Fruit fly (Drosophila melanogaster): ENCODE data around the gene CG4496.
A peak's percentile ranks its signal among the peaks of the same experiment; 100 is the strongest.

The CG4496 gene

dm6 chr2L:7148919-7149318 is 40.9 kb downstream of the CG4496 start (continued):
- TF ChIP-seq Oli (tag; optimal IDR thresholded peaks at IDR 0.05) (peak; percentile 52), dpn (GFP tag; optimal IDR thresholded peaks at IDR 0.05) (peak; percentile 20 to 52), Ada2b (GFP tag; IDR thresholded peaks at IDR 0.05) (peak; percentile 45; the same call in 1 of the 2 replicates), Rx (GFP tag; IDR thresholded peaks at IDR 0.05) (0 out of 2 replicates have a peak, but pooled peaks have one; percentile 12), CG14710 (tag; optimal IDR thresholded peaks at IDR 0.05) (peak; percentile 12), CG9609 (GFP tag; optimal IDR thresholded peaks at IDR 0.05) (peak; percentile 22), CG3407 (GFP tag; optimal IDR thresholded peaks at IDR 0.05) (no peak), CG32772 (GFP tag; IDR thresholded peaks at IDR 0.05) (peak; percentile 67), ssp (GFP tag; IDR thresholded peaks at IDR 0.05) (0 out of 2 replicates have a peak, but pooled peaks have one; percentile 13), nmo (GFP tag; optimal IDR thresholded peaks at IDR 0.05) (peak; percentile 45), chif (GFP tag; optimal IDR thresholded peaks at IDR 0.05) (peak; percentile 31 to 36), CG2678 (tag; optimal IDR thresholded peaks at IDR 0.05) (peak; percentile 26), slou (GFP tag; optimal IDR thresholded peaks at IDR 0.05) (no peak), grau (tag; optimal IDR thresholded peaks at IDR 0.05) (peak; percentile 83), CG17328 (GFP tag; IDR thresholded peaks at IDR 0.05) (peak; percentile 72)

dm6 chr2L:7148086-7148485 is 41.7 kb downstream of the CG4496 start:
- TF ChIP-seq tgo (GFP tag; IDR thresholded peaks at IDR 0.05) (peak; percentile 82), stwl (tag; optimal IDR thresholded peaks at IDR 0.05) (peak; percentile 20), tin (GFP tag; optimal IDR thresholded peaks at IDR 0.05) (peak; percentile 60), vvl (GFP tag; IDR thresholded peaks at IDR 0.05) (peak; percentile 60), CG16815 (GFP tag; optimal IDR thresholded peaks at IDR 0.05) (peak; percentile 31), eyg (GFP tag; optimal IDR thresholded peaks at IDR 0.05) (no peak), HLH54F (GFP tag; optimal IDR thresholded peaks at IDR 0.05) (peak; percentile 48), Doc2 (GFP tag; IDR thresholded peaks at IDR 0.05) (no peak), CG14965 (GFP tag; optimal IDR thresholded peaks at IDR 0.05; ENCODE audit: borderline replicate concordance) (peak; percentile 14), dan (GFP tag; IDR thresholded peaks at IDR 0.05) (no peak), Blimp-1 (GFP tag; optimal IDR thresholded peaks at IDR 0.05) (peak; percentile 78), sens (GFP tag) (peak; percentile 98), MTF-1 (GFP tag; optimal IDR thresholded peaks at IDR 0.05; ENCODE audit: borderline replicate concordance) (no peak), hkb (optimal IDR thresholded peaks at IDR 0.05) (no peak), hkb (GFP tag; IDR thresholded peaks at IDR 0.05) (peak; percentile 82), CG3847 (GFP tag; IDR thresholded peaks at IDR 0.05) (no peak), CG17359 (tag; optimal IDR thresholded peaks at IDR 0.05) (peak; percentile 77), bigmax (GFP tag; optimal IDR thresholded peaks at IDR 0.05) (no peak), CG10654 (GFP tag; optimal IDR thresholded peaks at IDR 0.05) (peak; percentile 68), CG33213 (GFP tag; optimal IDR thresholded peaks at IDR 0.05) (peak; percentile 8), CG15073 (GFP tag; optimal IDR thresholded peaks at IDR 0.05) (no peak), CG10267 (tag; optimal IDR thresholded peaks at IDR 0.05) (peak; percentile 66), CG11695 (GFP tag; IDR thresholded peaks at IDR 0.05) (peak; percentile 77), B-H2 (GFP tag; optimal IDR thresholded peaks at IDR 0.05) (no peak), exex (tag; optimal IDR thresholded peaks at IDR 0.05) (no peak), kay (GFP tag; optimal IDR thresholded peaks at IDR 0.05) (peak; percentile 18), pb (GFP tag; optimal IDR thresholded peaks at IDR 0.05) (peak; percentile 48), Tbp (GFP tag; optimal IDR thresholded peaks at IDR 0.05) (no peak), lmd (GFP tag; IDR thresholded peaks at IDR 0.05) (peak; percentile 73), CG34376 (GFP tag; optimal IDR thresholded peaks at IDR 0.05) (no peak), CG6791 (GFP tag; IDR thresholded peaks at IDR 0.05; ENCODE audit: partially characterized antibody) (no peak), fd3F (GFP tag; optimal IDR thresholded peaks at IDR 0.05) (peak; percentile 47), CG9609 (GFP tag; optimal IDR thresholded peaks at IDR 0.05) (peak; percentile 58), nom (GFP tag; optimal IDR thresholded peaks at IDR 0.05) (no peak), D19B (GFP tag; optimal IDR thresholded peaks at IDR 0.05) (no peak), Ssrp (tag; optimal IDR thresholded peaks at IDR 0.05) (peak; percentile 80), CG2129 (GFP tag; IDR thresholded peaks at IDR 0.05; ENCODE audit: partially characterized antibody) (no peak)

Measured in whole organism, embryonic.